Fruit fly (Drosophila melanogaster): Measurements from ENCODE around the gene Fuca.

Fuca gene

DNA sequence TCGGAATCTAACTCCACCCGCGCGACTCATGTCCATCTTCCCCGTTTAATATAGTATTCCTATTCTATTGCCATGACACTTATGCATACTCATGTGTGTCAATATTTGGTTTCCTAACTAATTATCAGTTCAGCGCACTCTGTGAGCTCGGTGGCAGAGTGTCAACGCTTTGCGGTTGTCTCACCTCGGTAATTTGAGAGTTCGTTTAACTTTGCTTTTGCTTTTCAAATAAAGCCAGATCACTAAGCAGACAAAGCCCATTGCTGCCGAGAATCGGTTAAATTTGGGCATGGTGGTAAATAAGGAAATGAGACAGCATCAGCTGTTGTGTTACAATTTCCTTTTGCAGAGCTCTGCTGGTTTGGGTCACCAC, 17.8 kb upstream of the Fuca start (continued):
- TF ChIP-seq gsb (GFP tag; IDR thresholded peaks at IDR 0.05) (no peak), pho (GFP tag; optimal IDR thresholded peaks at IDR 0.05) (no peak), nerfin-2 (GFP tag; IDR thresholded peaks at IDR 0.05; ENCODE audit: partially characterized antibody) (no peak), dysf (GFP tag; IDR thresholded peaks at IDR 0.05) (no peak), CG12299 (tag; optimal IDR thresholded peaks at IDR 0.05) (peak; percentile 11), Hand (GFP tag; optimal IDR thresholded peaks at IDR 0.05) (no peak), BEAF-32 (GFP tag; optimal IDR thresholded peaks at IDR 0.05) (no peak), otp (GFP tag; IDR thresholded peaks at IDR 0.05) (no peak), CG18764 (GFP tag; optimal IDR thresholded peaks at IDR 0.05) (no peak), onecut (GFP tag; IDR thresholded peaks at IDR 0.05) (peak; percentile 29; the same call in 1 of the 2 replicates), D19B (GFP tag; optimal IDR thresholded peaks at IDR 0.05) (no peak), CG11696 (GFP tag; IDR thresholded peaks at IDR 0.05) (peak; percentile 28; the same call in 1 of the 2 replicates), CG4360 (GFP tag; IDR thresholded peaks at IDR 0.05) (no peak), CG11723 (GFP tag; optimal IDR thresholded peaks at IDR 0.05) (peak; percentile 44), Med (GFP tag) (peak; percentile 86), her (GFP tag; optimal IDR thresholded peaks at IDR 0.05) (no peak), Max (GFP tag; optimal IDR thresholded peaks at IDR 0.05) (peak; percentile 26), CG15696 (tag; optimal IDR thresholded peaks at IDR 0.05) (peak; percentile 10), oc (tag; optimal IDR thresholded peaks at IDR 0.05) (no peak), sna (GFP tag; IDR thresholded peaks at IDR 0.05; ENCODE audit: partially characterized antibody) (no peak), Oli (tag; optimal IDR thresholded peaks at IDR 0.05) (no peak), Blimp-1 (GFP tag; optimal IDR thresholded peaks at IDR 0.05) (peak; percentile 45), sima (GFP tag; optimal IDR thresholded peaks at IDR 0.05) (no peak), HLH4C (GFP tag; IDR thresholded peaks at IDR 0.05; ENCODE audit: partially characterized antibody) (no peak), wor (GFP tag; IDR thresholded peaks at IDR 0.05) (no peak), Awh (GFP tag; IDR thresholded peaks at IDR 0.05) (0 out of 2 replicates have a peak, but pooled peaks have one; percentile 10), chm (GFP tag; IDR thresholded peaks at IDR 0.05) (0 out of 2 replicates have a peak, but pooled peaks have one; percentile 11), mirr (GFP tag; optimal IDR thresholded peaks at IDR 0.05) (peak; percentile 68), esg (GFP tag; conservative IDR thresholded peaks at IDR 0.05) (no peak), slou (GFP tag; optimal IDR thresholded peaks at IDR 0.05) (no peak), CG4404 (GFP tag; IDR thresholded peaks at IDR 0.05) (no peak), Oaz (GFP tag; IDR thresholded peaks at IDR 0.05) (no peak), CG7963 (GFP tag; IDR thresholded peaks at IDR 0.05; ENCODE audit: partially characterized antibody) (no peak), Spps (tag; optimal IDR thresholded peaks at IDR 0.05) (no peak), pan (optimal IDR thresholded peaks at IDR 0.05) (no peak), pan (GFP tag; optimal IDR thresholded peaks at IDR 0.05 in 1 of 2, IDR thresholded peaks at IDR 0.05 in 1 of 2) (no peak), chif (GFP tag; optimal IDR thresholded peaks at IDR 0.05) (no peak), trh (GFP tag; optimal IDR thresholded peaks at IDR 0.05) (no peak), CG13894 (tag; optimal IDR thresholded peaks at IDR 0.05) (no peak), run (tag; optimal IDR thresholded peaks at IDR 0.05) (no peak), B-H2 (GFP tag; optimal IDR thresholded peaks at IDR 0.05) (no peak), Gug (GFP tag; IDR thresholded peaks at IDR 0.05) (no peak), CG5245 (GFP tag; optimal IDR thresholded peaks at IDR 0.05) (no peak), CG7745 (tag; optimal IDR thresholded peaks at IDR 0.05) (peak; percentile 21), CG16813 (GFP tag; IDR thresholded peaks at IDR 0.05; ENCODE audit: partially characterized antibody) (no peak), sim (GFP tag; IDR thresholded peaks at IDR 0.05) (no peak), CG32772 (GFP tag; IDR thresholded peaks at IDR 0.05) (no peak), CG8359 (GFP tag; optimal IDR thresholded peaks at IDR 0.05; ENCODE audit: borderline replicate concordance) (peak; percentile 52), GATAe (GFP tag; conservative IDR thresholded peaks at IDR 0.05) (no peak), CG3281 (GFP tag; optimal IDR thresholded peaks at IDR 0.05) (peak; percentile 36), ci (GFP tag; IDR thresholded peaks at IDR 0.05) (peak; percentile 52; the same call in 2 of the 3 replicates)
